Fruit fly (Drosophila melanogaster): Measurements from ENCODE around the gene BI-1.

The BI-1 gene

dm6 chr3L:8299224-8300130 is 9.3 kb downstream of the BI-1 start, which contains the start of the genes Arl5 and CG13671 (continued):
- no peak; the same call in 1 of the 3 replicates for TF ChIP-seq eg (GFP tag; IDR thresholded peaks at IDR 0.05)
- peak; percentile 17 for TF ChIP-seq fd59A (GFP tag; optimal IDR thresholded peaks at IDR 0.05)
- TF ChIP-seq esn (GFP tag; optimal IDR thresholded peaks at IDR 0.05), result peak; percentile 83
- TF ChIP-seq CG11902 (GFP tag; optimal IDR thresholded peaks at IDR 0.05), result peak; percentile 67
- TF ChIP-seq Eip93F (GFP tag; optimal IDR thresholded peaks at IDR 0.05), result peak; percentile 58
- peak; percentile 65 for TF ChIP-seq CG8632 (GFP tag; optimal IDR thresholded peaks at IDR 0.05)
- no peak for TF ChIP-seq fd85E (GFP tag; optimal IDR thresholded peaks at IDR 0.05)
- TF ChIP-seq Hr38 (GFP tag; optimal IDR thresholded peaks at IDR 0.05), result no peak
- TF ChIP-seq Hr39 (GFP tag; optimal IDR thresholded peaks at IDR 0.05), result peak; percentile 72
- TF ChIP-seq CG6792 (GFP tag; optimal IDR thresholded peaks at IDR 0.05), result peak; percentile 72
- peak; percentile 75 for TF ChIP-seq CG34406 (GFP tag; optimal IDR thresholded peaks at IDR 0.05)
- TF ChIP-seq achi (GFP tag; optimal IDR thresholded peaks at IDR 0.05), result peak; percentile 74
- peak; percentile 54; the same call in 1 of the 2 replicates for TF ChIP-seq CG15336 (GFP tag; IDR thresholded peaks at IDR 0.05)
- TF ChIP-seq Sox15 (GFP tag; optimal IDR thresholded peaks at IDR 0.05), result peak; percentile 59
- peak; percentile 92 for TF ChIP-seq fkh (GFP tag; optimal IDR thresholded peaks at IDR 0.05)
- no peak for TF ChIP-seq CG32006 (GFP tag; optimal IDR thresholded peaks at IDR 0.05)
- peak; percentile 70 for TF ChIP-seq Gug (GFP tag; IDR thresholded peaks at IDR 0.05)
- peak; percentile 79 for TF ChIP-seq lz (GFP tag; optimal IDR thresholded peaks at IDR 0.05)
- peak in 1 of 2 experiments; percentile 71 for TF ChIP-seq salr (GFP tag; optimal IDR thresholded peaks at IDR 0.05)
- TF ChIP-seq CG3032 (tag; optimal IDR thresholded peaks at IDR 0.05), result peak; percentile 51
- TF ChIP-seq CG4318 (GFP tag; optimal IDR thresholded peaks at IDR 0.05), result no peak
- TF ChIP-seq svp (GFP tag), result no peak
- no peak; the same call in 1 of the 3 replicates for TF ChIP-seq CG6163 (GFP tag; IDR thresholded peaks at IDR 0.05)
- no peak for TF ChIP-seq Eip75B (GFP tag; optimal IDR thresholded peaks at IDR 0.05)
- peak; percentile 20 for TF ChIP-seq CG6808 (GFP tag; optimal IDR thresholded peaks at IDR 0.05)
- TF ChIP-seq CG8319 (GFP tag; optimal IDR thresholded peaks at IDR 0.05), result peak; percentile 73
- TF ChIP-seq cyc (GFP tag; optimal IDR thresholded peaks at IDR 0.05), result peak; percentile 72
- no peak for TF ChIP-seq CG9139 (GFP tag; optimal IDR thresholded peaks at IDR 0.05)
- peak; percentile 69 for TF ChIP-seq Hr4 (GFP tag; optimal IDR thresholded peaks at IDR 0.05)
- TF ChIP-seq CG1621 (tag; optimal IDR thresholded peaks at IDR 0.05), result no peak
- no peak for TF ChIP-seq Ets21C (GFP tag; optimal IDR thresholded peaks at IDR 0.05)
- no peak for TF ChIP-seq CG10669 (GFP tag; optimal IDR thresholded peaks at IDR 0.05)
- no peak for TF ChIP-seq Sox102F (GFP tag; optimal IDR thresholded peaks at IDR 0.05)
- TF ChIP-seq CG7368 (GFP tag; optimal IDR thresholded peaks at IDR 0.05), result no peak
- peak; percentile 64 for TF ChIP-seq Sox14 (GFP tag; optimal IDR thresholded peaks at IDR 0.05)
- TF ChIP-seq topi (GFP tag; optimal IDR thresholded peaks at IDR 0.05), result peak; percentile 79
- TF ChIP-seq vri (GFP tag; optimal IDR thresholded peaks at IDR 0.05), result peak; percentile 59
- peak in 1 of 2 experiments; percentile 40 for TF ChIP-seq ss (GFP tag; optimal IDR thresholded peaks at IDR 0.05)
- TF ChIP-seq Eip78C (GFP tag), result peak; percentile 91
- peak; percentile 21 for TF ChIP-seq dac (GFP tag; optimal IDR thresholded peaks at IDR 0.05)

dm6 chr3L:8297488-8297887 is 11.3 kb downstream of the BI-1 start:
- TF ChIP-seq Hr4 (GFP tag; optimal IDR thresholded peaks at IDR 0.05) (no peak), Eip78C (GFP tag) (no peak)
